Fruit fly (Drosophila melanogaster) whole organism, adult: ENCODE measurements around the gene RpS27A.

Source experiments
- CG12768 ChIP-seq: fragments of 200-800 bp; sonication (Bioruptor generic); optimal IDR thresholded peaks from 2 replicates; lab custom pipeline; 2017; ENCODE audit warnings: missing biosample characterization, missing genetic modification characterization, mild to moderate bottlenecking, moderate library complexity, missing genetic modification reagents
- CG14711 ChIP-seq: fragments of 200-800 bp; sonication (Bioruptor generic); optimal IDR thresholded peaks from 2 replicates; lab custom pipeline; 2018; ENCODE audit warnings: missing biosample characterization, mild to moderate bottlenecking, missing genetic modification characterization, moderate library complexity
- CG1620 ChIP-seq: fragments of 200-800 bp; sonication (Bioruptor generic); optimal IDR thresholded peaks from 2 replicates; lab custom pipeline; 2016; ENCODE audit warnings: missing biosample characterization, missing genetic modification characterization
- CG33017 ChIP-seq: fragments of 200-800 bp; sonication (Bioruptor generic); optimal IDR thresholded peaks from 2 replicates; lab custom pipeline; 2018; ENCODE audit warnings: missing biosample characterization, mild to moderate bottlenecking, missing genetic modification characterization, moderate library complexity
- CG7045 ChIP-seq: fragments of 200-800 bp; sonication (Bioruptor generic); optimal IDR thresholded peaks from 2 replicates; lab custom pipeline; 2017; ENCODE audit warnings: missing biosample characterization, mild to moderate bottlenecking, missing genetic modification characterization
- Crg-1 ChIP-seq: fragments of 200-800 bp; sonication (Bioruptor generic); optimal IDR thresholded peaks from 2 replicates; lab custom pipeline; 2016; ENCODE audit warnings: missing biosample characterization, missing genetic modification characterization
- Hr96 ChIP-seq: fragments of 200-800 bp; sonication (Bioruptor generic); optimal IDR thresholded peaks from 2 replicates; lab custom pipeline; 2016; ENCODE audit warnings: missing biosample characterization, missing genetic modification characterization
- Mnt ChIP-seq: fragments of 200-800 bp; sonication (Bioruptor generic); optimal IDR thresholded peaks from 2 replicates; lab custom pipeline; 2016; ENCODE audit warnings: missing biosample characterization, mild to moderate bottlenecking, missing genetic modification characterization
- cic ChIP-seq: fragments of 200-800 bp; sonication (Bioruptor generic); optimal IDR thresholded peaks from 2 replicates; lab custom pipeline; 2017; ENCODE audit warnings: missing biosample characterization, mild to moderate bottlenecking, missing genetic modification characterization, moderate library complexity
- cnc ChIP-seq, 2 experiments: fragments of >200 bp; optimal IDR thresholded peaks; 2 replicates each; lab custom pipeline; 2017
- ovo ChIP-seq: fragments of 200-800 bp; sonication (Bioruptor generic); optimal IDR thresholded peaks from 2 replicates; lab custom pipeline; 2016; ENCODE audit warnings: missing biosample characterization, missing genetic modification characterization
- toe ChIP-seq: fragments of 200-800 bp; sonication (Bioruptor generic); optimal IDR thresholded peaks from 2 replicates; lab custom pipeline; 2016; ENCODE audit warnings: missing biosample characterization, missing genetic modification characterization

DNA sequence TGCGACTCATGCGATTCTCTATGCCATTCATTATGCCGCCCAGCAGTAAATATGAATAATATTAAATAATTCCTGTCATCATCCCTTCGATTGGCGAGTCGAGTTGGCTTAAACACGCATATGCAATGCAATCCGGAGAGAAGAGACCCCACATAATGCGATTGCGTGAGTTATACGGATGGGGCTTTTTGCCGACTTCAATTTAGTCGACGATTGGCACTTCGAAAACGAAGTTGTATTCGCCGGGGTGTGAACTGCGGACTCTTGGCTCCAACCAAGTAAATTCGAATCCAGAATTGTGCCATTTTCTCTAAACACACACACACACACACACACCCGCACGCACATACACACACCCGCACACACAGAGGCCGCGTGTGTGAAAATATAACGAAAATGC, 31.9 kb upstream of the RpS27A start:
- no peak for TF ChIP-seq Crg-1 (GFP tag; lab: Kevin White, UChicago)
- no peak for TF ChIP-seq CG33017
- TF ChIP-seq Hr96 (GFP tag; lab: Kevin White, UChicago), result no peak
- no peak for TF ChIP-seq CG12768
- TF ChIP-seq CG14711 (tag; lab: Kevin White, UChicago), result no peak
- TF ChIP-seq toe (GFP tag; lab: Kevin White, UChicago), result no peak
- TF ChIP-seq cic, result no peak
- no peak for TF ChIP-seq Mnt
- no peak for TF ChIP-seq ovo
- TF ChIP-seq CG1620 (GFP tag; lab: Kevin White, UChicago), result no peak
- TF ChIP-seq CG7045, result no peak
- no peak for TF ChIP-seq cnc (optimal IDR thresholded peaks at IDR 0.05; lab: Kevin White, UChicago)
